Worm (Caenorhabditis elegans): ENCODE measurements around the gene ceh-30.

DNA sequence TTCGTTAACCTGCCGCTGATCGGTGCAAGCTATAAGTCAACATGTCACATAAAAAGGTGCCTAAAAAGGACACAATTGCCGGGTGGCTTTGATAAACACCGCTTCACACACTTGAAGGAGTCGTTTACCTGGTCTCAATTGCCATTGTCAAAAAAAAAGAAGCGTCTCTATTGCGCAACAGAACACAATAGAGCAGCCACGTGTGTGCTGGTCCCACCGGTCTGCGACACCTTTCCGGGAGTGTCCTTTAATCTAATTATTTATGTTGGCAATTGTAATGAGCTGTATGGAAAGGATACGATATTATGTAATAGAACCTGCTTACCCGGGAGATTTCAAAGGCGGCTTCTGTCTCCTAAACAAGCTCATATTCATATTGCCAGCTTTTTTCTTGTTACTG, 1.7 kb upstream of the ceh-30 start:
- TF ChIP-seq med-1 (GFP tag; optimal IDR thresholded peaks at IDR 0.05; ENCODE audit: insufficient read depth) (no peak), cog-1 (tag; optimal IDR thresholded peaks at IDR 0.05) (no peak), T22C8.4 (GFP tag; IDR thresholded peaks at IDR 0.05) (no peak), flt-1 (GFP tag; IDR thresholded peaks at IDR 0.05) (no peak)

Data from whole organism, midembryonic.